Fruit fly (Drosophila melanogaster) whole organism, embryonic: ENCODE results near the gene bun.
A peak's percentile ranks its signal among the peaks of the same experiment; 100 is the strongest.

Experiments used
- Atf-2 ChIP-seq: fragments of 200-800 bp; sonication (Bioruptor generic); optimal IDR thresholded peaks from 2 replicates; lab custom pipeline; 2016; ENCODE audit warnings: missing biosample characterization, missing genetic modification characterization
- Atf6 ChIP-seq: fragments of 200-800 bp; sonication (Bioruptor generic); IDR thresholded peaks from 2 replicates; pipeline ENCODE4 v1.3.6; 2022; ENCODE audit warnings: missing biosample characterization, missing genetic modification characterization
- CG1024 ChIP-seq: fragments of 200-800 bp; sonication (Bioruptor generic); IDR thresholded peaks from 2 replicates; pipeline ENCODE4 v1.3.6; 2022; ENCODE audit warnings: missing biosample characterization, missing genetic modification characterization
- CG10274 ChIP-seq: fragments of 200-800 bp; sonication (Bioruptor generic); optimal IDR thresholded peaks from 3 replicates; lab custom pipeline; 2017; ENCODE audit warnings: missing biosample characterization, mild to moderate bottlenecking, missing genetic modification characterization
- CG10565 ChIP-seq: fragments of 200-800 bp; sonication (Bioruptor generic); optimal IDR thresholded peaks from 3 replicates; lab custom pipeline; 2016; ENCODE audit warnings: missing biosample characterization, mild to moderate bottlenecking, missing genetic modification characterization
- CG11398 ChIP-seq: fragments of 200-800 bp; sonication (Bioruptor generic); optimal IDR thresholded peaks from 2 replicates; lab custom pipeline; 2016; ENCODE audit warnings: missing biosample characterization, missing genetic modification characterization
- CG11560 ChIP-seq: fragments of 200-800 bp; sonication (Bioruptor generic); IDR thresholded peaks from 3 replicates; pipeline ENCODE4 v1.3.6; 2022; ENCODE audit warnings: missing biosample characterization, missing genetic modification characterization
- CG11723 ChIP-seq: fragments of 200-800 bp; sonication (Bioruptor generic); optimal IDR thresholded peaks from 2 replicates; lab custom pipeline; 2017; ENCODE audit warnings: missing biosample characterization, mild to moderate bottlenecking, missing genetic modification characterization
- CG12659 ChIP-seq: fragments of 200-800 bp; sonication (Bioruptor generic); optimal IDR thresholded peaks from 3 replicates; lab custom pipeline; 2017; ENCODE audit warnings: mild to moderate bottlenecking, missing biosample characterization, missing genetic modification reagents, missing genetic modification characterization
- CG12942 ChIP-seq: fragments of 200-800 bp; sonication (Bioruptor generic); optimal IDR thresholded peaks from 3 replicates; lab custom pipeline; 2016; ENCODE audit warnings: missing biosample characterization, missing genetic modification characterization
- CG13287 ChIP-seq: fragments of 200-800 bp; sonication (Bioruptor generic); IDR thresholded peaks from 2 replicates; pipeline ENCODE4 v1.3.6; 2022; ENCODE audit warnings: missing biosample characterization, missing genetic modification characterization; ENCODE audit not compliant: partially characterized antibody
- CG13775 ChIP-seq: fragments of 200-800 bp; sonication (Bioruptor generic); optimal IDR thresholded peaks from 3 replicates; lab custom pipeline; 2017; ENCODE audit warnings: missing biosample characterization, mild to moderate bottlenecking, missing genetic modification characterization
- CG15479 ChIP-seq: fragments of 200-800 bp; sonication (Bioruptor generic); optimal IDR thresholded peaks from 3 replicates; lab custom pipeline; 2019; ENCODE audit warnings: missing biosample characterization, mild to moderate bottlenecking, missing genetic modification characterization, moderate library complexity
- CG1602 ChIP-seq: fragments of 200-800 bp; sonication (Bioruptor generic); optimal IDR thresholded peaks from 3 replicates; lab custom pipeline; 2016; ENCODE audit warnings: missing biosample characterization, missing genetic modification characterization
- CG16813 ChIP-seq: fragments of 200-800 bp; sonication (Bioruptor generic); IDR thresholded peaks from 3 replicates; pipeline ENCODE4 v1.3.6; 2022; ENCODE audit warnings: missing biosample characterization, missing genetic modification characterization; ENCODE audit not compliant: partially characterized antibody
- CG30020 ChIP-seq: fragments of 200-800 bp; optimal IDR thresholded peaks from 2 replicates; lab custom pipeline; 2019; ENCODE audit warnings: missing biosample characterization, mild to moderate bottlenecking, missing genetic modification characterization, moderate library complexity
- CG30431 ChIP-seq: fragments of 200-800 bp; sonication (Bioruptor generic); optimal IDR thresholded peaks from 2 replicates; lab custom pipeline; 2017; ENCODE audit warnings: missing biosample characterization, missing genetic modification characterization
- CG32767 ChIP-seq: fragments of 200-800 bp; sonication (Bioruptor generic); IDR thresholded peaks from 2 replicates; pipeline ENCODE4 v1.3.6; 2022; ENCODE audit warnings: missing biosample characterization, missing genetic modification characterization
- CG3407 ChIP-seq: fragments of 200-800 bp; sonication (Bioruptor generic); optimal IDR thresholded peaks from 2 replicates; lab custom pipeline; 2018; ENCODE audit warnings: missing biosample characterization, mild to moderate bottlenecking, missing genetic modification characterization
- CG6254 ChIP-seq: fragments of 200-800 bp; sonication (Bioruptor generic); optimal IDR thresholded peaks from 3 replicates; lab custom pipeline; 2017; ENCODE audit warnings: mild to moderate bottlenecking, missing biosample characterization, missing genetic modification reagents, missing genetic modification characterization
- CG6813 ChIP-seq: fragments of 200-800 bp; sonication (Bioruptor generic); optimal IDR thresholded peaks from 2 replicates; lab custom pipeline; 2017; ENCODE audit warnings: missing biosample characterization, missing genetic modification characterization, mild to moderate bottlenecking, moderate library complexity, missing genetic modification reagents
- CG7786 ChIP-seq: fragments of 200-800 bp; sonication (Bioruptor generic); optimal IDR thresholded peaks from 2 replicates; lab custom pipeline; 2016; ENCODE audit warnings: missing biosample characterization, missing genetic modification characterization
- CG8924 ChIP-seq: fragments of 200-800 bp; optimal IDR thresholded peaks from 3 replicates; lab custom pipeline; 2019; ENCODE audit warnings: missing biosample characterization, mild to moderate bottlenecking, missing genetic modification characterization, moderate library complexity
- CG9215 ChIP-seq: fragments of 200-800 bp; sonication (Bioruptor generic); IDR thresholded peaks from 2 replicates; pipeline ENCODE4 v1.3.6; 2022; ENCODE audit warnings: missing biosample characterization, missing genetic modification characterization
- CG9727 ChIP-seq: fragments of 200-800 bp; sonication (Bioruptor generic); optimal IDR thresholded peaks from 3 replicates; lab custom pipeline; 2017; ENCODE audit warnings: missing biosample characterization, mild to moderate bottlenecking, missing genetic modification characterization
- D ChIP-seq, 2 experiments: fragments of 200-800 bp in 1 of 2; fragments of >200 bp in 1 of 2; sonication (Bioruptor generic) in 1 of 2; optimal IDR thresholded peaks; 2 replicates in 1 of 2; 3 replicates in 1 of 2; lab custom pipeline; 2017; ENCODE audit warnings: mild to moderate bottlenecking in 1 of 2, missing biosample characterization in 1 of 2, missing genetic modification characterization in 1 of 2, missing genetic modification reagents in 1 of 2
- Dfd ChIP-seq, 2 experiments: fragments of >200 bp; optimal IDR thresholded peaks; 2 replicates each; lab custom pipeline; 2017; ENCODE audit warnings: missing biosample characterization in 2 of 2, missing genetic modification characterization in 2 of 2
- Dip3 ChIP-seq: fragments of 200-800 bp; sonication (Bioruptor generic); optimal IDR thresholded peaks from 3 replicates; lab custom pipeline; 2016; ENCODE audit warnings: missing biosample characterization, missing genetic modification characterization
- Doc2 ChIP-seq: fragments of 200-800 bp; sonication (Bioruptor generic); IDR thresholded peaks from 2 replicates; pipeline ENCODE4 v1.3.6; 2022; ENCODE audit warnings: missing biosample characterization, missing genetic modification characterization
- Fer2 ChIP-seq: fragments of 200-800 bp; sonication (Bioruptor generic); optimal IDR thresholded peaks from 2 replicates; lab custom pipeline; 2018; ENCODE audit warnings: missing biosample characterization, mild to moderate bottlenecking, missing genetic modification characterization, moderate library complexity
- HLHmδ ChIP-seq: fragments of 200-800 bp; sonication (Bioruptor generic); optimal IDR thresholded peaks from 2 replicates; lab custom pipeline; 2018; ENCODE audit warnings: missing biosample characterization, mild to moderate bottlenecking, missing genetic modification characterization, moderate library complexity
- Hey ChIP-seq: fragments of 200-800 bp; sonication (Bioruptor generic); optimal IDR thresholded peaks from 3 replicates; lab custom pipeline; 2018; ENCODE audit warnings: missing biosample characterization, mild to moderate bottlenecking, missing genetic modification characterization
- Hsf ChIP-seq: fragments of 200-800 bp; sonication (Bioruptor generic); optimal IDR thresholded peaks from 3 replicates; lab custom pipeline; 2016; ENCODE audit warnings: missing biosample characterization, missing genetic modification characterization
- Lpt ChIP-seq: fragments of >200 bp; optimal IDR thresholded peaks from 2 replicates; lab custom pipeline; 2018; ENCODE audit warnings: missing biosample characterization, missing genetic modification characterization
- Max ChIP-seq: fragments of 200-800 bp; sonication (Bioruptor generic); optimal IDR thresholded peaks from 2 replicates; lab custom pipeline; 2016; ENCODE audit warnings: missing biosample characterization, mild to moderate bottlenecking, missing genetic modification characterization
- Neu2 ChIP-seq: fragments of 200-800 bp; sonication (Bioruptor generic); optimal IDR thresholded peaks from 3 replicates; lab custom pipeline; 2016; ENCODE audit warnings: missing biosample characterization, missing genetic modification characterization, borderline replicate concordance
- Nf-YC ChIP-seq: fragments of 200-800 bp; optimal IDR thresholded peaks from 3 replicates; lab custom pipeline; 2019; ENCODE audit warnings: missing biosample characterization, mild to moderate bottlenecking, missing genetic modification characterization, moderate library complexity
- Side ChIP-seq: fragments of 200-800 bp; sonication (Bioruptor generic); optimal IDR thresholded peaks from 2 replicates; lab custom pipeline; 2016; ENCODE audit warnings: missing biosample characterization, missing genetic modification characterization
- Sry-β ChIP-seq: fragments of 200-800 bp; sonication (Bioruptor generic); optimal IDR thresholded peaks from 2 replicates; lab custom pipeline; 2018; ENCODE audit warnings: missing biosample characterization, mild to moderate bottlenecking, missing genetic modification characterization, moderate library complexity
- ci ChIP-seq: fragments of 200-800 bp; sonication (Bioruptor generic); IDR thresholded peaks from 3 replicates; pipeline ENCODE4 v1.3.6; 2022; ENCODE audit warnings: missing biosample characterization, missing genetic modification characterization
- dmrt99B ChIP-seq: fragments of 200-800 bp; sonication (Bioruptor generic); optimal IDR thresholded peaks from 2 replicates; lab custom pipeline; 2018; ENCODE audit warnings: missing biosample characterization, mild to moderate bottlenecking, missing genetic modification characterization, moderate library complexity
- ems ChIP-seq: fragments of 200-800 bp; sonication (Bioruptor generic); optimal IDR thresholded peaks from 3 replicates; lab custom pipeline; 2016; ENCODE audit warnings: missing biosample characterization, missing genetic modification characterization
- gcm ChIP-seq: fragments of 200-800 bp; sonication (Bioruptor generic); optimal IDR thresholded peaks from 2 replicates; lab custom pipeline; 2019; ENCODE audit warnings: missing biosample characterization, mild to moderate bottlenecking, missing genetic modification characterization, moderate library complexity
- mam ChIP-seq: fragments of 200-800 bp; sonication (Bioruptor generic); optimal IDR thresholded peaks from 3 replicates; lab custom pipeline; 2016; ENCODE audit warnings: missing biosample characterization, missing genetic modification characterization
- org-1 ChIP-seq: fragments of 200-800 bp; sonication (Bioruptor generic); optimal IDR thresholded peaks from 2 replicates; lab custom pipeline; 2017; ENCODE audit warnings: missing biosample characterization, missing genetic modification characterization
- pho ChIP-seq: fragments of 200-800 bp; sonication (Bioruptor generic); optimal IDR thresholded peaks from 2 replicates; lab custom pipeline; 2016; ENCODE audit warnings: missing biosample characterization, missing genetic modification characterization
- pita ChIP-seq: fragments of 200-800 bp; sonication (Bioruptor generic); optimal IDR thresholded peaks from 2 replicates; lab custom pipeline; 2017; ENCODE audit warnings: missing biosample characterization, mild to moderate bottlenecking, missing genetic modification characterization
- sisA ChIP-seq: fragments of 200-800 bp; sonication (Bioruptor generic); IDR thresholded peaks from 2 replicates; pipeline ENCODE4 v1.3.6; 2022; ENCODE audit warnings: missing biosample characterization, missing genetic modification characterization
- sob ChIP-seq: fragments of 200-800 bp; sonication (Bioruptor generic); IDR thresholded peaks from 2 replicates; pipeline ENCODE4 v1.3.6; 2022; ENCODE audit warnings: missing biosample characterization, missing genetic modification characterization
- toy ChIP-seq: fragments of 200-800 bp; sonication (Bioruptor generic); IDR thresholded peaks from 2 replicates; pipeline ENCODE4 v1.3.6; 2022; ENCODE audit warnings: missing biosample characterization, missing genetic modification characterization
- ttk ChIP-seq: fragments of 200-800 bp; sonication (Bioruptor generic); IDR thresholded peaks from 2 replicates; pipeline ENCODE4 v2.1.2; 2022; ENCODE audit warnings: missing biosample characterization, missing genetic modification characterization

Gene bun

dm6 chr2L:12535637-12536038 is 10.8 kb downstream of the bun start:
- peak; percentile 2 for TF ChIP-seq CG7786 (GFP tag; lab: Kevin White, UChicago)
- TF ChIP-seq CG11560 (tag; lab: Robert Waterston, UW) = no peak
- TF ChIP-seq Lpt (GFP tag; lab: Kevin White, UChicago) = no peak
- TF ChIP-seq CG6813 (GFP tag; lab: Kevin White, UChicago) = peak; percentile 89
- peak; percentile 43 for TF ChIP-seq Sry-β (GFP tag; lab: Kevin White, UChicago)
- TF ChIP-seq pho (GFP tag; lab: Kevin White, UChicago) = peak; percentile 17
- no peak for TF ChIP-seq CG32767
- TF ChIP-seq Max (GFP tag; lab: Kevin White, UChicago) = no peak
- peak; percentile 7; the same call in 1 of the 2 replicates for TF ChIP-seq CG13287
- no peak for TF ChIP-seq D (optimal IDR thresholded peaks at IDR 0.05; lab: Kevin White, UChicago)
- peak; percentile 66 for TF ChIP-seq D (GFP tag; optimal IDR thresholded peaks at IDR 0.05; lab: Kevin White, UChicago)
- TF ChIP-seq CG12659 (GFP tag; lab: Kevin White, UChicago) = peak; percentile 47
- TF ChIP-seq CG3407 (GFP tag; lab: Kevin White, UChicago) = peak; percentile 52
- peak; percentile 40 for TF ChIP-seq Nf-YC (tag; lab: Kevin White, UChicago)
- TF ChIP-seq ems (GFP tag; lab: Kevin White, UChicago) = no peak
- TF ChIP-seq CG16813 (GFP tag; lab: Robert Waterston, UW) = no peak
- no peak for TF ChIP-seq Dip3 (GFP tag; lab: Kevin White, UChicago)
- peak; percentile 2 for TF ChIP-seq CG15479 (GFP tag; lab: Kevin White, UChicago)
- TF ChIP-seq Atf6 (GFP tag; lab: Robert Waterston, UW) = peak; percentile 79
- no peak for TF ChIP-seq pita (GFP tag; lab: Kevin White, UChicago)
- peak; percentile 90 for TF ChIP-seq HLHmδ (GFP tag; lab: Kevin White, UChicago)
- TF ChIP-seq sisA (GFP tag; lab: Robert Waterston, UW) = no peak
- no peak for TF ChIP-seq CG30020 (tag; lab: Kevin White, UChicago)
- peak; percentile 59 for TF ChIP-seq CG10274 (GFP tag; lab: Kevin White, UChicago)
- TF ChIP-seq CG8924 (tag; lab: Kevin White, UChicago) = peak; percentile 14
- TF ChIP-seq Neu2 (GFP tag; lab: Kevin White, UChicago) = no peak
- no peak for TF ChIP-seq Doc2 (GFP tag; lab: Robert Waterston, UW)
- TF ChIP-seq ci (GFP tag; lab: Robert Waterston, UW) = peak; percentile 70; the same call in 2 of the 3 replicates
- peak; percentile 42 for TF ChIP-seq CG11723 (GFP tag; lab: Kevin White, UChicago)
- no peak for TF ChIP-seq CG30431 (GFP tag; lab: Kevin White, UChicago)
- no peak for TF ChIP-seq CG12942
- TF ChIP-seq CG11398 (GFP tag; lab: Kevin White, UChicago) = peak; percentile 19
- TF ChIP-seq Hey (tag; lab: Kevin White, UChicago) = peak; percentile 77
- TF ChIP-seq mam (GFP tag; lab: Kevin White, UChicago) = no peak
- peak; percentile 66 for TF ChIP-seq CG9727 (GFP tag; lab: Kevin White, UChicago)
- no peak for TF ChIP-seq CG1024 (GFP tag; lab: Robert Waterston, UW)
- 0 out of 2 replicates have a peak, but pooled peaks have one; percentile 27 for TF ChIP-seq sob (GFP tag; lab: Robert Waterston, UW)
- no peak for TF ChIP-seq Dfd (GFP tag; optimal IDR thresholded peaks at IDR 0.05; lab: Kevin White, UChicago)
- peak; percentile 58 for TF ChIP-seq CG9215 (GFP tag; lab: Robert Waterston, UW)
- TF ChIP-seq Side (GFP tag; lab: Kevin White, UChicago) = no peak
- TF ChIP-seq CG13775 (GFP tag; lab: Kevin White, UChicago) = peak; percentile 18
- no peak for TF ChIP-seq Atf-2 (GFP tag; lab: Kevin White, UChicago)
- TF ChIP-seq CG1602 (GFP tag; lab: Kevin White, UChicago) = no peak
- TF ChIP-seq CG10565 (GFP tag; lab: Kevin White, UChicago) = no peak
- peak; percentile 19 for TF ChIP-seq gcm
- TF ChIP-seq ttk (GFP tag; lab: Robert Waterston, UW) = no peak
- TF ChIP-seq dmrt99B = peak; percentile 38
- TF ChIP-seq CG6254 = peak; percentile 71
- TF ChIP-seq org-1 (GFP tag; lab: Kevin White, UChicago) = peak; percentile 71
- peak; percentile 45; the same call in 1 of the 2 replicates for TF ChIP-seq toy (GFP tag; lab: Robert Waterston, UW)
- peak; percentile 20 for TF ChIP-seq Fer2 (tag; lab: Kevin White, UChicago)
- TF ChIP-seq Hsf (GFP tag; lab: Kevin White, UChicago) = peak; percentile 23
